In the genomic region with DNA sequence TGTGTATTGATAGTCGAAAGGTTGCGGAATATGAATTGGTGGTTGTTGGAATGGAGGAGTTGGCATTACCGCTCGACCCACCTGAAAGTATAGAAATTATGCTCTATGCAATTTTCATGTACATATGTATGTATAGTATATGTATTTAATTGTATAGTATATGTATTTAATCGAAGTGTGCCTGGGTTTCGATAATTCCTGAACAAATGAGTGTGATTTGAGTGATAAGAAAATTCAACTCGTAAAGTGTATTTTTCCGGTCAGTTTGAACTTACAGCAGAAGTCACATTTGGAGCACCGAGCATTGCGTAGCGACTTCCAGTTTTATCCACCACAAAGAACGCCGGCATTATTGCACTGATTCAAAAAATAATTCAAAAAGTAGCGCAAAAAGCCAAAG, we compare ENCODE assay signal across 3 worm cellular contexts.
TF ChIP-seq lines count a peak whose summit lies in the region.

No protein-coding gene starts in this region.

TF ChIP-seq in whole organism, L3 larva, 47 proteins besides CTCF, POLR2A, EP300 and RAD21:
- no peak for TF ChIP-seq nhr-23 (tag; optimal IDR thresholded peaks at IDR 0.05; lab: Kevin White, UChicago)
- TF ChIP-seq elt-2 (tag; optimal IDR thresholded peaks at IDR 0.05; lab: Kevin White, UChicago): peak; percentile 40
- TF ChIP-seq unc-39 (tag; optimal IDR thresholded peaks at IDR 0.05; lab: Kevin White, UChicago): no peak
- TF ChIP-seq ztf-4 (tag; optimal IDR thresholded peaks at IDR 0.05; lab: Kevin White, UChicago): no peak

TF ChIP-seq in whole organism, L4 larva, 104 proteins besides CTCF, POLR2A, EP300 and RAD21:
- TF ChIP-seq nhr-28 (tag; optimal IDR thresholded peaks at IDR 0.05; lab: Kevin White, UChicago) (peak; percentile 96), snpc-1.2 (GFP tag; IDR thresholded peaks at IDR 0.05; lab: Robert Waterston, UW) (no peak), dve-1 (tag; optimal IDR thresholded peaks at IDR 0.05; lab: Kevin White, UChicago; ENCODE audit: insufficient read depth) (peak; percentile 6), nhr-102 (tag; optimal IDR thresholded peaks at IDR 0.05; lab: Kevin White, UChicago) (peak; percentile 24), hlh-11 (tag; optimal IDR thresholded peaks at IDR 0.05; lab: Kevin White, UChicago) (peak; percentile 24), pqm-1 (tag; optimal IDR thresholded peaks at IDR 0.05; lab: Kevin White, UChicago) (peak; percentile 4), nhr-11 (tag; optimal IDR thresholded peaks at IDR 0.05; lab: Kevin White, UChicago) (no peak), ceh-28 (tag; optimal IDR thresholded peaks at IDR 0.05; lab: Kevin White, UChicago) (no peak), lim-7 (GFP tag; IDR thresholded peaks at IDR 0.05; lab: Robert Waterston, UW) (no peak), dmd-6 (GFP tag; IDR thresholded peaks at IDR 0.05; lab: Robert Waterston, UW) (peak; percentile 37; the same call in 1 of the 2 replicates)

TF ChIP-seq in whole organism, young adult, 124 proteins besides CTCF, POLR2A, EP300 and RAD21:
- TF ChIP-seq attf-5 (GFP tag; optimal IDR thresholded peaks at IDR 0.05; lab: Kevin White, UChicago): no peak
- TF ChIP-seq efl-1 (GFP tag; optimal IDR thresholded peaks at IDR 0.05; lab: Kevin White, UChicago): no peak
- TF ChIP-seq dox-1 (GFP tag; IDR thresholded peaks at IDR 0.05; lab: Robert Waterston, UW): 0 out of 2 replicates have a peak, but pooled peaks have one; percentile 24
- TF ChIP-seq snpc-4 (GFP tag; optimal IDR thresholded peaks at IDR 0.05; lab: Kevin White, UChicago): no peak
- no peak for TF ChIP-seq snpc-4 (tag; optimal IDR thresholded peaks at IDR 0.05; lab: Kevin White, UChicago)
- peak; percentile 57 for TF ChIP-seq nhr-80 (tag; optimal IDR thresholded peaks at IDR 0.05; lab: Kevin White, UChicago)
TF ChIP-seq in whole organism, young adult: peak in this region for 2.
